Fruit fly (Drosophila melanogaster) whole organism, embryonic: ENCODE results near the gene zuc.

Experiments
- Bteb2 ChIP-seq: fragments of 200-800 bp; sonication (Bioruptor generic); optimal IDR thresholded peaks from 2 replicates; lab custom pipeline; 2016; ENCODE audit warnings: missing biosample characterization, missing genetic modification characterization
- CG1024 ChIP-seq: fragments of 200-800 bp; sonication (Bioruptor generic); IDR thresholded peaks from 2 replicates; pipeline ENCODE4 v1.3.6; 2022; ENCODE audit warnings: missing biosample characterization, missing genetic modification characterization
- CG10431 ChIP-seq: fragments of 200-800 bp; sonication (Bioruptor generic); optimal IDR thresholded peaks from 3 replicates; lab custom pipeline; 2018; ENCODE audit warnings: missing biosample characterization, mild to moderate bottlenecking, missing genetic modification characterization
- CG10979 ChIP-seq: fragments of 200-800 bp; sonication (Bioruptor generic); optimal IDR thresholded peaks from 2 replicates; lab custom pipeline; 2018; ENCODE audit warnings: missing biosample characterization, mild to moderate bottlenecking, missing genetic modification characterization, moderate library complexity
- CG11723 ChIP-seq: fragments of 200-800 bp; sonication (Bioruptor generic); optimal IDR thresholded peaks from 2 replicates; lab custom pipeline; 2017; ENCODE audit warnings: missing biosample characterization, mild to moderate bottlenecking, missing genetic modification characterization
- CG12299 ChIP-seq: fragments of 200-800 bp; sonication (Bioruptor generic); optimal IDR thresholded peaks from 2 replicates; lab custom pipeline; 2018; ENCODE audit warnings: missing biosample characterization, mild to moderate bottlenecking, missing genetic modification characterization
- CG12769 ChIP-seq: fragments of 200-800 bp; sonication (Bioruptor generic); optimal IDR thresholded peaks from 2 replicates; lab custom pipeline; 2019; ENCODE audit warnings: missing biosample characterization, mild to moderate bottlenecking, missing genetic modification characterization, moderate library complexity
- CG13775 ChIP-seq: fragments of 200-800 bp; sonication (Bioruptor generic); optimal IDR thresholded peaks from 3 replicates; lab custom pipeline; 2017; ENCODE audit warnings: missing biosample characterization, mild to moderate bottlenecking, missing genetic modification characterization
- CG1792 ChIP-seq: fragments of 200-800 bp; sonication (Bioruptor generic); optimal IDR thresholded peaks from 2 replicates; lab custom pipeline; 2016; ENCODE audit warnings: missing biosample characterization, missing genetic modification characterization
- CG2120 ChIP-seq: fragments of 200-800 bp; sonication (Bioruptor generic); optimal IDR thresholded peaks from 3 replicates; lab custom pipeline; 2016; ENCODE audit warnings: missing biosample characterization, missing genetic modification characterization
- CG2199 ChIP-seq: fragments of 200-800 bp; sonication (Bioruptor generic); IDR thresholded peaks from 3 replicates; pipeline ENCODE4 v1.3.6; 2022; ENCODE audit warnings: missing biosample characterization, missing genetic modification characterization
- CG2712 ChIP-seq: fragments of 200-800 bp; optimal IDR thresholded peaks from 3 replicates; lab custom pipeline; 2019; ENCODE audit warnings: missing biosample characterization, mild to moderate bottlenecking, missing genetic modification characterization, moderate library complexity
- CG31441 ChIP-seq: fragments of 200-800 bp; sonication (Bioruptor generic); IDR thresholded peaks from 2 replicates; pipeline ENCODE4 v1.3.6; 2022; ENCODE audit warnings: missing biosample characterization, missing genetic modification characterization
- CG3726 ChIP-seq: fragments of 200-800 bp; sonication (Bioruptor generic); IDR thresholded peaks from 3 replicates; pipeline ENCODE4, ENCODE4 v1.3.6; 2022; ENCODE audit warnings: missing biosample characterization, missing genetic modification characterization
- CG3838 ChIP-seq: fragments of 200-800 bp; sonication (Bioruptor generic); optimal IDR thresholded peaks from 3 replicates; lab custom pipeline; 2016; ENCODE audit warnings: missing biosample characterization, missing genetic modification characterization
- CG3847 ChIP-seq: fragments of 200-800 bp; sonication (Bioruptor generic); IDR thresholded peaks from 2 replicates; pipeline ENCODE4 v1.3.6; 2022; ENCODE audit warnings: missing biosample characterization, missing genetic modification characterization
- CG4360 ChIP-seq: fragments of 200-800 bp; sonication (Bioruptor generic); IDR thresholded peaks from 2 replicates; pipeline ENCODE4 v1.3.6; 2022; ENCODE audit warnings: missing biosample characterization, missing genetic modification characterization
- CG4707 ChIP-seq: fragments of 200-800 bp; sonication (Bioruptor generic); optimal IDR thresholded peaks from 2 replicates; lab custom pipeline; 2018; ENCODE audit warnings: missing biosample characterization, mild to moderate bottlenecking, missing genetic modification characterization, moderate library complexity
- CG7556 ChIP-seq: fragments of 200-800 bp; sonication (Bioruptor generic); optimal IDR thresholded peaks from 2 replicates; lab custom pipeline; 2017; ENCODE audit warnings: missing biosample characterization, mild to moderate bottlenecking, missing genetic modification characterization
- CG8281 ChIP-seq: fragments of 200-800 bp; sonication (Bioruptor generic); optimal IDR thresholded peaks from 2 replicates; lab custom pipeline; 2018; ENCODE audit warnings: missing biosample characterization, mild to moderate bottlenecking, missing genetic modification characterization, moderate library complexity
- CG8924 ChIP-seq: fragments of 200-800 bp; optimal IDR thresholded peaks from 3 replicates; lab custom pipeline; 2019; ENCODE audit warnings: missing biosample characterization, mild to moderate bottlenecking, missing genetic modification characterization, moderate library complexity
- CG8944 ChIP-seq: fragments of 200-800 bp; sonication (Bioruptor generic); optimal IDR thresholded peaks from 3 replicates; lab custom pipeline; 2016; ENCODE audit warnings: missing biosample characterization, missing genetic modification characterization
- CHES-1-like ChIP-seq: fragments of 200-800 bp; sonication (Bioruptor generic); optimal IDR thresholded peaks from 2 replicates; lab custom pipeline; 2016; ENCODE audit warnings: missing biosample characterization, missing genetic modification characterization
- Dek ChIP-seq: fragments of 200-800 bp; sonication (Bioruptor generic); optimal IDR thresholded peaks from 3 replicates; lab custom pipeline; 2019; ENCODE audit warnings: missing biosample characterization, mild to moderate bottlenecking, missing genetic modification characterization, moderate library complexity
- Fer2 ChIP-seq: fragments of 200-800 bp; sonication (Bioruptor generic); optimal IDR thresholded peaks from 2 replicates; lab custom pipeline; 2018; ENCODE audit warnings: missing biosample characterization, mild to moderate bottlenecking, missing genetic modification characterization, moderate library complexity
- Hand ChIP-seq: fragments of 200-800 bp; sonication (Bioruptor generic); optimal IDR thresholded peaks from 2 replicates; lab custom pipeline; 2017; ENCODE audit warnings: mild to moderate bottlenecking, missing biosample characterization, missing genetic modification reagents, missing genetic modification characterization
- Hr3 ChIP-seq: fragments of 200-800 bp; sonication (Bioruptor generic); optimal IDR thresholded peaks from 3 replicates; lab custom pipeline; 2016; ENCODE audit warnings: missing biosample characterization, missing genetic modification characterization
- Meics ChIP-seq: fragments of 200-800 bp; sonication (Bioruptor generic); optimal IDR thresholded peaks from 2 replicates; lab custom pipeline; 2017; ENCODE audit warnings: missing biosample characterization, mild to moderate bottlenecking, missing genetic modification characterization
- Neu2 ChIP-seq: fragments of 200-800 bp; sonication (Bioruptor generic); optimal IDR thresholded peaks from 3 replicates; lab custom pipeline; 2016; ENCODE audit warnings: missing biosample characterization, missing genetic modification characterization, borderline replicate concordance
- Oli ChIP-seq: fragments of 200-800 bp; sonication (Bioruptor generic); optimal IDR thresholded peaks from 2 replicates; lab custom pipeline; 2018; ENCODE audit warnings: missing biosample characterization, mild to moderate bottlenecking, missing genetic modification characterization, moderate library complexity
- Poxn ChIP-seq: fragments of 200-800 bp; sonication (Bioruptor generic); IDR thresholded peaks from 2 replicates; pipeline ENCODE4 v1.3.6; 2022; ENCODE audit warnings: missing biosample characterization, missing genetic modification characterization
- Spps ChIP-seq: fragments of 200-800 bp; sonication (Bioruptor generic); optimal IDR thresholded peaks from 2 replicates; lab custom pipeline; 2018; ENCODE audit warnings: missing biosample characterization, mild to moderate bottlenecking, missing genetic modification characterization
- YL-1 ChIP-seq: fragments of 200-800 bp; sonication (Bioruptor generic); optimal IDR thresholded peaks from 3 replicates; lab custom pipeline; 2017; ENCODE audit warnings: missing biosample characterization, mild to moderate bottlenecking, missing genetic modification characterization
- ac ChIP-seq: fragments of 200-800 bp; sonication (Bioruptor generic); optimal IDR thresholded peaks from 3 replicates; lab custom pipeline; 2017; ENCODE audit warnings: missing biosample characterization, mild to moderate bottlenecking, missing genetic modification characterization
- bigmax ChIP-seq: fragments of 200-800 bp; sonication (Bioruptor generic); optimal IDR thresholded peaks from 2 replicates; lab custom pipeline; 2018; ENCODE audit warnings: missing biosample characterization, mild to moderate bottlenecking, missing genetic modification characterization
- disco-r ChIP-seq: fragments of 200-800 bp; sonication (Bioruptor generic); optimal IDR thresholded peaks from 2 replicates; lab custom pipeline; 2016; ENCODE audit warnings: missing biosample characterization, missing genetic modification characterization
- dpn ChIP-seq, 2 experiments: fragments of 200-800 bp; sonication (Bioruptor generic); optimal IDR thresholded peaks; 3 replicates each; lab custom pipeline; 2016; ENCODE audit warnings: missing biosample characterization in 2 of 2, missing genetic modification characterization in 2 of 2
- exex ChIP-seq: fragments of 200-800 bp; sonication (Bioruptor generic); optimal IDR thresholded peaks from 4 replicates; lab custom pipeline; 2018; ENCODE audit warnings: missing biosample characterization, mild to moderate bottlenecking, missing genetic modification characterization, moderate library complexity
- eyg ChIP-seq: fragments of 200-800 bp; sonication (Bioruptor generic); optimal IDR thresholded peaks from 3 replicates; lab custom pipeline; 2016; ENCODE audit warnings: missing biosample characterization, missing genetic modification characterization
- grn ChIP-seq: fragments of 200-800 bp; sonication (Bioruptor generic); optimal IDR thresholded peaks from 3 replicates; lab custom pipeline; 2017; ENCODE audit warnings: missing biosample characterization, missing genetic modification characterization
- gro ChIP-seq: fragments of 200-800 bp; sonication (Bioruptor generic); optimal IDR thresholded peaks from 2 replicates; lab custom pipeline; 2016; ENCODE audit warnings: missing biosample characterization, missing genetic modification characterization
- kni ChIP-seq: fragments of 200-800 bp; sonication (Bioruptor generic); optimal IDR thresholded peaks from 3 replicates; lab custom pipeline; 2017; ENCODE audit warnings: mild to moderate bottlenecking, missing biosample characterization, missing genetic modification reagents, missing genetic modification characterization
- luna ChIP-seq: fragments of 200-800 bp; sonication (Bioruptor generic); optimal IDR thresholded peaks from 2 replicates; lab custom pipeline; 2016; ENCODE audit warnings: missing biosample characterization, missing genetic modification characterization
- prd ChIP-seq, 3 experiments: fragments of >200 bp in 2 of 3; fragments of 200-800 bp in 1 of 3; sonication (Bioruptor generic) in 1 of 3; optimal IDR thresholded peaks in 2 of 3; IDR thresholded peaks in 1 of 3; 2 replicates in 2 of 3; 3 replicates in 1 of 3; pipeline versions ENCODE4 v1.3.6 to Lab custom; 2017 to 2022; ENCODE audit warnings: missing biosample characterization in 1 of 3, missing genetic modification characterization in 1 of 3
- pzg ChIP-seq: fragments of 200-800 bp; sonication (Bioruptor generic); optimal IDR thresholded peaks from 3 replicates; lab custom pipeline; 2018; ENCODE audit warnings: missing biosample characterization, mild to moderate bottlenecking, missing genetic modification characterization, moderate library complexity
- row ChIP-seq: fragments of 200-800 bp; sonication (Bioruptor generic); IDR thresholded peaks from 3 replicates; pipeline ENCODE4 v1.3.6; 2022; ENCODE audit warnings: missing biosample characterization, missing genetic modification characterization
- salm ChIP-seq: fragments of 200-800 bp; sonication (Bioruptor generic); optimal IDR thresholded peaks from 2 replicates; lab custom pipeline; 2018; ENCODE audit warnings: missing biosample characterization, mild to moderate bottlenecking, missing genetic modification characterization
- twi ChIP-seq: fragments of 200-800 bp; optimal IDR thresholded peaks from 2 replicates; lab custom pipeline; 2019; ENCODE audit warnings: missing biosample characterization, mild to moderate bottlenecking, missing genetic modification characterization, moderate library complexity
- unpg ChIP-seq: fragments of 200-800 bp; sonication (Bioruptor generic); optimal IDR thresholded peaks from 3 replicates; lab custom pipeline; 2018; ENCODE audit warnings: missing biosample characterization, mild to moderate bottlenecking, missing genetic modification characterization, moderate library complexity
- vvl ChIP-seq: fragments of 200-800 bp; sonication (Bioruptor generic); IDR thresholded peaks from 2 replicates; pipeline ENCODE4 v1.3.6; 2022; ENCODE audit warnings: missing biosample characterization, missing genetic modification characterization
- yki ChIP-seq: fragments of >200 bp; optimal IDR thresholded peaks from 3 replicates; lab custom pipeline; 2018

The zuc gene

dm6 chr2L:12021193-12021592, 31.5 kb upstream of the zuc start (continued):
- peak; percentile 26 for TF ChIP-seq CG13775 (GFP tag; lab: Kevin White, UChicago)
- peak; percentile 23 for TF ChIP-seq Spps
- no peak for TF ChIP-seq disco-r (GFP tag; lab: Kevin White, UChicago)
- peak; percentile 32 to 53 for TF ChIP-seq dpn (GFP tag; optimal IDR thresholded peaks at IDR 0.05; lab: Kevin White, UChicago)
- no peak for TF ChIP-seq Neu2
- TF ChIP-seq CG4707 (GFP tag; lab: Kevin White, UChicago): peak; percentile 77
- TF ChIP-seq eyg (GFP tag; lab: Kevin White, UChicago): no peak
- peak; percentile 60 for TF ChIP-seq Meics
- peak; percentile 59 for TF ChIP-seq CG8924
- no peak for TF ChIP-seq CG3847 (GFP tag; lab: Robert Waterston, UW)
- peak; percentile 25 for TF ChIP-seq gro (GFP tag; lab: Kevin White, UChicago)
- no peak for TF ChIP-seq bigmax (GFP tag; lab: Kevin White, UChicago)
- peak; percentile 75 for TF ChIP-seq CG7556 (GFP tag; lab: Kevin White, UChicago)
- peak; percentile 8 for TF ChIP-seq CG10979 (tag; lab: Kevin White, UChicago)
- no peak for TF ChIP-seq CG3726 (GFP tag; lab: Robert Waterston, UW)
- TF ChIP-seq Poxn: no peak
- peak; percentile 23 for TF ChIP-seq grn (GFP tag; lab: Kevin White, UChicago)
- no peak for TF ChIP-seq luna
- peak; percentile 70 for TF ChIP-seq CG10431 (GFP tag; lab: Kevin White, UChicago)
- peak; percentile 19 for TF ChIP-seq twi (tag; lab: Kevin White, UChicago)
- peak; percentile 75 for TF ChIP-seq unpg
- peak; percentile 78 for TF ChIP-seq CG3838 (GFP tag; lab: Kevin White, UChicago)
- TF ChIP-seq Oli (tag; lab: Kevin White, UChicago): peak; percentile 24
- TF ChIP-seq Bteb2 (GFP tag; lab: Kevin White, UChicago): peak; percentile 33
- TF ChIP-seq CHES-1-like: no peak
- peak; percentile 42 for TF ChIP-seq CG11723 (GFP tag; lab: Kevin White, UChicago)
- peak; percentile 89 for TF ChIP-seq CG12299
- peak; percentile 20 for TF ChIP-seq CG1792 (GFP tag; lab: Kevin White, UChicago)
- no peak; the same call in 1 of the 2 replicates for TF ChIP-seq CG4360 (GFP tag; lab: Robert Waterston, UW)
- peak; percentile 8 for TF ChIP-seq ac (GFP tag; lab: Kevin White, UChicago)
- peak; percentile 31 for TF ChIP-seq kni
- peak; percentile 36 for TF ChIP-seq CG8944 (GFP tag; lab: Kevin White, UChicago)
- peak; percentile 0 for TF ChIP-seq Fer2 (tag; lab: Kevin White, UChicago)
- no peak for TF ChIP-seq CG1024 (GFP tag; lab: Robert Waterston, UW)
- no peak for TF ChIP-seq pzg (GFP tag; lab: Kevin White, UChicago)
- peak; percentile 26 for TF ChIP-seq CG2712
- no peak for TF ChIP-seq Hr3 (GFP tag; lab: Kevin White, UChicago)
- TF ChIP-seq prd (optimal IDR thresholded peaks at IDR 0.05; lab: Kevin White, UChicago): no peak
- TF ChIP-seq prd (GFP tag; IDR thresholded peaks at IDR 0.05; lab: Robert Waterston, UW): peak; percentile 51; the same call in 2 of the 3 replicates
- peak; percentile 42 for TF ChIP-seq Hand (GFP tag; lab: Kevin White, UChicago)
- TF ChIP-seq CG2120 (GFP tag; lab: Kevin White, UChicago): peak; percentile 52
- no peak for TF ChIP-seq CG12769
- peak; percentile 9 for TF ChIP-seq salm (tag; lab: Kevin White, UChicago)
- no peak; the same call in 1 of the 2 replicates for TF ChIP-seq CG31441 (GFP tag; lab: Robert Waterston, UW)
- TF ChIP-seq vvl (GFP tag; lab: Robert Waterston, UW): peak; percentile 45
- TF ChIP-seq yki (lab: Kevin White, UChicago): no peak
- peak; percentile 33 for TF ChIP-seq CG8281 (tag; lab: Kevin White, UChicago)
- TF ChIP-seq Dek (tag; lab: Kevin White, UChicago): peak; percentile 68
- peak; percentile 4 for TF ChIP-seq exex (tag; lab: Kevin White, UChicago)
- TF ChIP-seq CG2199: no peak
- peak; percentile 11 for TF ChIP-seq YL-1 (GFP tag; lab: Kevin White, UChicago)
- TF ChIP-seq row (GFP tag; lab: Robert Waterston, UW): no peak
